Worm (Caenorhabditis elegans) whole organism, L2 larva: ENCODE results near the gene C01G12.7.

Experiments used
- C34F6.9 ChIP-seq: fragments of 150-350 bp; optimal IDR thresholded peaks from 2 replicates; lab custom pipeline; 2014; ENCODE audit warnings: missing biosample characterization, missing genetic modification characterization
- R02D3.7 ChIP-seq: fragments of 150-350 bp; optimal IDR thresholded peaks from 2 replicates; lab custom pipeline; 2014; ENCODE audit warnings: missing biosample characterization, missing genetic modification characterization
- ZK546.5 ChIP-seq: sonication (generic microtip); optimal IDR thresholded peaks from 2 replicates; lab custom pipeline; 2017; ENCODE audit warnings: missing biosample characterization, missing genetic modification characterization
- alr-1 ChIP-seq: fragments of 150-350 bp; optimal IDR thresholded peaks from 2 replicates; lab custom pipeline; 2014; ENCODE audit warnings: missing biosample characterization, missing genetic modification characterization
- aly-2 ChIP-seq: fragments of 150-350 bp; optimal IDR thresholded peaks from 2 replicates; lab custom pipeline; 2014; ENCODE audit warnings: missing biosample characterization, missing genetic modification characterization
- ama-1 ChIP-seq: fragments of 150-350 bp; optimal IDR thresholded peaks from 2 replicates; lab custom pipeline; 2018; ENCODE audit warnings: inconsistent platforms
- blmp-1 ChIP-seq: sonication (generic microtip); optimal IDR thresholded peaks from 2 replicates; lab custom pipeline; 2017; ENCODE audit warnings: missing genetic modification characterization, mild to moderate bottlenecking, missing compliant biosample characterization, antibody characterized with exemption, moderate library complexity; ENCODE audit not compliant: insufficient read depth
- ceh-82 ChIP-seq: fragments of 150-350 bp; optimal IDR thresholded peaks from 2 replicates; lab custom pipeline; 2014; ENCODE audit warnings: missing biosample characterization, missing genetic modification characterization
- crh-2 ChIP-seq: sonication (generic microtip); optimal IDR thresholded peaks from 2 replicates; lab custom pipeline; 2017; ENCODE audit warnings: missing biosample characterization, missing genetic modification characterization
- dmd-4 ChIP-seq: sonication (generic microtip); optimal IDR thresholded peaks from 2 replicates; lab custom pipeline; 2017; ENCODE audit warnings: missing biosample characterization, missing genetic modification characterization
- egl-27 ChIP-seq: sonication (generic microtip); optimal IDR thresholded peaks from 3 replicates; lab custom pipeline; 2017; ENCODE audit warnings: missing biosample characterization, missing genetic modification reagents, missing genetic modification characterization
- elt-1 ChIP-seq: fragments of 150-350 bp; optimal IDR thresholded peaks from 2 replicates; lab custom pipeline; 2014; ENCODE audit warnings: missing biosample characterization, missing genetic modification characterization
- fos-1 ChIP-seq: fragments of 150-350 bp; optimal IDR thresholded peaks from 2 replicates; lab custom pipeline; 2014; ENCODE audit warnings: missing biosample characterization, missing genetic modification characterization
- gmeb-1 ChIP-seq: fragments of 150-350 bp; optimal IDR thresholded peaks from 2 replicates; lab custom pipeline; 2014; ENCODE audit warnings: missing biosample characterization, missing genetic modification characterization
- lin-13 ChIP-seq: fragments of 150-350 bp; optimal IDR thresholded peaks from 2 replicates; lab custom pipeline; 2014; ENCODE audit warnings: missing biosample characterization, missing genetic modification reagents, missing genetic modification characterization
- lsy-2 ChIP-seq, 2 experiments: fragments of 150-350 bp in 1 of 2; sonication (generic microtip) in 1 of 2; optimal IDR thresholded peaks; 2 replicates each; lab custom pipeline; 2014 to 2017; ENCODE audit warnings: missing biosample characterization in 2 of 2, missing genetic modification characterization in 2 of 2
- mab-5 ChIP-seq: fragments of 150-350 bp; optimal IDR thresholded peaks from 2 replicates; lab custom pipeline; 2014; ENCODE audit warnings: missing biosample characterization, missing genetic modification characterization
- mbf-1 ChIP-seq: sonication (generic microtip); optimal IDR thresholded peaks from 2 replicates; lab custom pipeline; 2017; ENCODE audit warnings: missing biosample characterization, missing genetic modification characterization
- nhr-10 ChIP-seq: sonication (generic microtip); optimal IDR thresholded peaks from 2 replicates; lab custom pipeline; 2017; ENCODE audit warnings: missing biosample characterization, missing genetic modification characterization
- nhr-11 ChIP-seq: fragments of 150-350 bp; optimal IDR thresholded peaks from 2 replicates; lab custom pipeline; 2014; ENCODE audit warnings: missing biosample characterization, missing genetic modification characterization
- nhr-129 ChIP-seq: fragments of 150-350 bp; optimal IDR thresholded peaks from 2 replicates; lab custom pipeline; 2014; ENCODE audit warnings: missing biosample characterization, missing genetic modification characterization
- nhr-21 ChIP-seq: fragments of 150-350 bp; optimal IDR thresholded peaks from 2 replicates; lab custom pipeline; 2014; ENCODE audit warnings: missing biosample characterization, missing genetic modification characterization
- nhr-23 ChIP-seq: fragments of 150-350 bp; optimal IDR thresholded peaks from 2 replicates; lab custom pipeline; 2014; ENCODE audit warnings: missing biosample characterization, missing genetic modification reagents, missing genetic modification characterization
- nhr-25 ChIP-seq: fragments of 150-350 bp; sonication (generic microtip); optimal IDR thresholded peaks from 3 replicates; lab custom pipeline; 2014; ENCODE audit warnings: missing biosample characterization, missing genetic modification characterization
- sem-4 ChIP-seq: fragments of 150-350 bp; optimal IDR thresholded peaks from 2 replicates; lab custom pipeline; 2014; ENCODE audit warnings: missing biosample characterization, missing genetic modification reagents, missing genetic modification characterization
- skn-1 ChIP-seq: sonication (generic microtip); optimal IDR thresholded peaks from 2 replicates; lab custom pipeline; 2017; ENCODE audit warnings: missing biosample characterization, missing genetic modification characterization
- sma-3 ChIP-seq: sonication (generic microtip); optimal IDR thresholded peaks from 2 replicates; lab custom pipeline; 2016; ENCODE audit warnings: missing genetic modification reagents, missing genetic modification characterization, missing compliant biosample characterization
- sma-9 ChIP-seq, 2 experiments: fragments of 150-350 bp in 1 of 2; sonication (generic microtip) in 1 of 2; optimal IDR thresholded peaks; 2 replicates each; lab custom pipeline; 2014 to 2016; ENCODE audit warnings: missing genetic modification characterization in 2 of 2, mild to moderate bottlenecking in 1 of 2, missing biosample characterization in 1 of 2, missing compliant biosample characterization in 1 of 2, missing genetic modification reagents in 1 of 2, moderate library complexity in 1 of 2
- snpc-4 ChIP-seq: fragments of 150-350 bp; optimal IDR thresholded peaks from 2 replicates; lab custom pipeline; 2014; ENCODE audit warnings: missing biosample characterization, missing genetic modification characterization
- unc-55 ChIP-seq: fragments of 150-350 bp; sonication (generic microtip); optimal IDR thresholded peaks from 3 replicates; lab custom pipeline; 2014; ENCODE audit warnings: missing biosample characterization, missing genetic modification reagents, missing genetic modification characterization
- unc-62 ChIP-seq: fragments of 150-350 bp; optimal IDR thresholded peaks from 2 replicates; lab custom pipeline; 2014; ENCODE audit warnings: missing biosample characterization, missing genetic modification reagents, missing genetic modification characterization
- zag-1 ChIP-seq: fragments of 150-350 bp; optimal IDR thresholded peaks from 2 replicates; lab custom pipeline; 2014; ENCODE audit warnings: missing biosample characterization, missing genetic modification characterization
- ztf-1 ChIP-seq: fragments of 200-800 bp; sonication (Bioruptor generic); conservative IDR thresholded peaks from 2 replicates; pipeline ENCODE4 v1.3.6; 2022; ENCODE audit warnings: missing genetic modification characterization, missing compliant biosample characterization
- ztf-11 ChIP-seq: sonication (generic microtip); optimal IDR thresholded peaks from 2 replicates; lab custom pipeline; 2017; ENCODE audit warnings: missing biosample characterization, missing genetic modification characterization
- ztf-4 ChIP-seq: fragments of 150-350 bp; optimal IDR thresholded peaks from 2 replicates; lab custom pipeline; 2014; ENCODE audit warnings: missing biosample characterization, missing genetic modification characterization

Gene C01G12.7

ce11 chrII:14618764-14619163 lies 27.1 kb upstream of the C01G12.7 start:
- TF ChIP-seq lsy-2 (tag; optimal IDR thresholded peaks at IDR 0.05; lab: Kevin White, UChicago), result no peak
- TF ChIP-seq ceh-82 (tag; lab: Kevin White, UChicago), result no peak
- peak; percentile 1 for TF ChIP-seq sma-3
- no peak for TF ChIP-seq elt-1
- no peak for TF ChIP-seq ama-1 (lab: Kevin White, UChicago)
- TF ChIP-seq mbf-1 (tag; lab: Kevin White, UChicago), result no peak
- no peak for TF ChIP-seq snpc-4 (tag; lab: Kevin White, UChicago)
- no peak for TF ChIP-seq nhr-11 (tag; lab: Kevin White, UChicago)
- no peak for TF ChIP-seq ztf-11 (tag; lab: Kevin White, UChicago)
- no peak for TF ChIP-seq ztf-4 (tag; lab: Kevin White, UChicago)
- TF ChIP-seq nhr-21 (tag; lab: Kevin White, UChicago), result peak; percentile 1
- TF ChIP-seq nhr-129, result no peak
- TF ChIP-seq crh-2, result no peak
- no peak for TF ChIP-seq mab-5 (tag; lab: Kevin White, UChicago)
- TF ChIP-seq aly-2 (tag; lab: Kevin White, UChicago), result no peak
- TF ChIP-seq sem-4, result no peak

ce11 chrII:14618158-14618557 lies 26.5 kb upstream of the C01G12.7 start:
- TF ChIP-seq ztf-4 (tag; lab: Kevin White, UChicago) (no peak), mbf-1 (tag; lab: Kevin White, UChicago) (no peak), nhr-25 (tag; lab: Kevin White, UChicago) (no peak), sma-9 (GFP tag; optimal IDR thresholded peaks at IDR 0.05; lab: Kevin White, UChicago) (no peak), sma-9 (tag; optimal IDR thresholded peaks at IDR 0.05; lab: Kevin White, UChicago) (no peak), lsy-2 (tag; optimal IDR thresholded peaks at IDR 0.05; lab: Kevin White, UChicago) (no peak), egl-27 (no peak), ztf-1 (no peak), unc-55 (GFP tag; lab: Kevin White, UChicago) (no peak), fos-1 (tag; lab: Kevin White, UChicago) (no peak), R02D3.7 (tag; lab: Kevin White, UChicago) (no peak), alr-1 (tag; lab: Kevin White, UChicago) (no peak)

ce11 chrII:14616927-14617326 lies 25.2 kb upstream of the C01G12.7 start:
- no peak for TF ChIP-seq aly-2 (tag; lab: Kevin White, UChicago)
- TF ChIP-seq zag-1 (tag; lab: Kevin White, UChicago), result no peak
- no peak for TF ChIP-seq nhr-23
- TF ChIP-seq gmeb-1 (tag; lab: Kevin White, UChicago), result peak; percentile 43
- TF ChIP-seq ama-1 (lab: Kevin White, UChicago), result no peak
- TF ChIP-seq egl-27, result no peak
- TF ChIP-seq fos-1 (tag; lab: Kevin White, UChicago), result peak; percentile 62
- peak; percentile 29 for TF ChIP-seq sma-3
- TF ChIP-seq sma-9 (GFP tag; optimal IDR thresholded peaks at IDR 0.05; lab: Kevin White, UChicago), result peak; percentile 50
- no peak for TF ChIP-seq sma-9 (tag; optimal IDR thresholded peaks at IDR 0.05; lab: Kevin White, UChicago)
- TF ChIP-seq C34F6.9 (tag; lab: Kevin White, UChicago), result no peak
- TF ChIP-seq nhr-21 (tag; lab: Kevin White, UChicago), result peak; percentile 18
- no peak for TF ChIP-seq lsy-2 (tag; optimal IDR thresholded peaks at IDR 0.05; lab: Kevin White, UChicago)
- TF ChIP-seq dmd-4 (tag; lab: Kevin White, UChicago), result no peak
- no peak for TF ChIP-seq skn-1 (tag; lab: Kevin White, UChicago)
- TF ChIP-seq nhr-11 (tag; lab: Kevin White, UChicago), result no peak

- TF ChIP-seq elt-1 (no peak), fos-1 (tag; lab: Kevin White, UChicago) (peak; percentile 27), ztf-4 (tag; lab: Kevin White, UChicago) (no peak), unc-62 (no peak), nhr-25 (tag; lab: Kevin White, UChicago) (peak; percentile 27), alr-1 (tag; lab: Kevin White, UChicago) (no peak), sma-3 (no peak), nhr-10 (tag; lab: Kevin White, UChicago) (no peak), lin-13 (GFP tag; lab: Kevin White, UChicago) (no peak), mab-5 (tag; lab: Kevin White, UChicago) (no peak), blmp-1 (tag; lab: Kevin White, UChicago) (peak; percentile 34), lsy-2 (tag; optimal IDR thresholded peaks at IDR 0.05; lab: Kevin White, UChicago) (peak in 1 of 2 experiments; percentile 52), ZK546.5 (no peak)
Observed at ce11 chrII:14616402-14616801, 24.7 kb upstream of the C01G12.7 start.
